Worm (Caenorhabditis elegans) whole organism, L2 larva: ENCODE data around the gene fbxb-105.

ENCODE experiments used
- C34F6.9 ChIP-seq: fragments of 150-350 bp; optimal IDR thresholded peaks from 2 replicates; lab custom pipeline; 2014; ENCODE audit warnings: missing biosample characterization, missing genetic modification characterization
- R02D3.7 ChIP-seq: fragments of 150-350 bp; optimal IDR thresholded peaks from 2 replicates; lab custom pipeline; 2014; ENCODE audit warnings: missing biosample characterization, missing genetic modification characterization
- Y55F3AM.14 ChIP-seq: fragments of 200-800 bp; sonication (Bioruptor generic); optimal IDR thresholded peaks from 2 replicates; lab custom pipeline; 2018; ENCODE audit warnings: mild to moderate bottlenecking, missing genetic modification characterization, missing compliant biosample characterization
- ZK546.5 ChIP-seq: sonication (generic microtip); optimal IDR thresholded peaks from 2 replicates; lab custom pipeline; 2017; ENCODE audit warnings: missing biosample characterization, missing genetic modification characterization
- alr-1 ChIP-seq: fragments of 150-350 bp; optimal IDR thresholded peaks from 2 replicates; lab custom pipeline; 2014; ENCODE audit warnings: missing biosample characterization, missing genetic modification characterization
- ama-1 ChIP-seq: fragments of 150-350 bp; optimal IDR thresholded peaks from 2 replicates; lab custom pipeline; 2018; ENCODE audit warnings: inconsistent platforms
- ceh-16 ChIP-seq: fragments of 150-350 bp; optimal IDR thresholded peaks from 2 replicates; lab custom pipeline; 2014; ENCODE audit warnings: missing biosample characterization, missing genetic modification characterization
- ceh-82 ChIP-seq: fragments of 150-350 bp; optimal IDR thresholded peaks from 2 replicates; lab custom pipeline; 2014; ENCODE audit warnings: missing biosample characterization, missing genetic modification characterization
- crh-2 ChIP-seq: sonication (generic microtip); optimal IDR thresholded peaks from 2 replicates; lab custom pipeline; 2017; ENCODE audit warnings: missing biosample characterization, missing genetic modification characterization
- elt-3 ChIP-seq: sonication (generic microtip); optimal IDR thresholded peaks from 2 replicates; lab custom pipeline; 2017; ENCODE audit warnings: missing biosample characterization, missing genetic modification characterization
- fos-1 ChIP-seq: fragments of 150-350 bp; optimal IDR thresholded peaks from 2 replicates; lab custom pipeline; 2014; ENCODE audit warnings: missing biosample characterization, missing genetic modification characterization
- lin-11 ChIP-seq: fragments of 150-350 bp; sonication (generic microtip); optimal IDR thresholded peaks from 2 replicates; lab custom pipeline; 2014; ENCODE audit warnings: missing biosample characterization, missing genetic modification characterization, inconsistent platforms, mixed read lengths
- lin-13 ChIP-seq: fragments of 150-350 bp; optimal IDR thresholded peaks from 2 replicates; lab custom pipeline; 2014; ENCODE audit warnings: missing biosample characterization, missing genetic modification reagents, missing genetic modification characterization
- lin-39 ChIP-seq: fragments of 150-350 bp; optimal IDR thresholded peaks from 2 replicates; lab custom pipeline; 2014; ENCODE audit warnings: missing biosample characterization, missing genetic modification reagents, missing genetic modification characterization
- mbf-1 ChIP-seq: sonication (generic microtip); optimal IDR thresholded peaks from 2 replicates; lab custom pipeline; 2017; ENCODE audit warnings: missing biosample characterization, missing genetic modification characterization
- nhr-10 ChIP-seq: sonication (generic microtip); optimal IDR thresholded peaks from 2 replicates; lab custom pipeline; 2017; ENCODE audit warnings: missing biosample characterization, missing genetic modification characterization
- nhr-11 ChIP-seq: fragments of 150-350 bp; optimal IDR thresholded peaks from 2 replicates; lab custom pipeline; 2014; ENCODE audit warnings: missing biosample characterization, missing genetic modification characterization
- nhr-12 ChIP-seq: fragments of 150-350 bp; optimal IDR thresholded peaks from 2 replicates; lab custom pipeline; 2014; ENCODE audit warnings: missing biosample characterization, missing genetic modification characterization
- nhr-23 ChIP-seq: fragments of 150-350 bp; optimal IDR thresholded peaks from 2 replicates; lab custom pipeline; 2014; ENCODE audit warnings: missing biosample characterization, missing genetic modification reagents, missing genetic modification characterization
- nhr-25 ChIP-seq: fragments of 150-350 bp; sonication (generic microtip); optimal IDR thresholded peaks from 3 replicates; lab custom pipeline; 2014; ENCODE audit warnings: missing biosample characterization, missing genetic modification characterization
- nhr-6 ChIP-seq: fragments of 150-350 bp; optimal IDR thresholded peaks from 2 replicates; lab custom pipeline; 2014; ENCODE audit warnings: missing biosample characterization, missing genetic modification characterization
- peb-1 ChIP-seq: fragments of 150-350 bp; optimal IDR thresholded peaks from 2 replicates; lab custom pipeline; 2014; ENCODE audit warnings: missing biosample characterization, missing genetic modification characterization
- sem-4 ChIP-seq: fragments of 150-350 bp; optimal IDR thresholded peaks from 2 replicates; lab custom pipeline; 2014; ENCODE audit warnings: missing biosample characterization, missing genetic modification reagents, missing genetic modification characterization
- skn-1 ChIP-seq: sonication (generic microtip); optimal IDR thresholded peaks from 2 replicates; lab custom pipeline; 2017; ENCODE audit warnings: missing biosample characterization, missing genetic modification characterization
- snpc-4 ChIP-seq: fragments of 150-350 bp; optimal IDR thresholded peaks from 2 replicates; lab custom pipeline; 2014; ENCODE audit warnings: missing biosample characterization, missing genetic modification characterization
- unc-55 ChIP-seq: fragments of 150-350 bp; sonication (generic microtip); optimal IDR thresholded peaks from 3 replicates; lab custom pipeline; 2014; ENCODE audit warnings: missing biosample characterization, missing genetic modification reagents, missing genetic modification characterization
- ztf-1 ChIP-seq: fragments of 200-800 bp; sonication (Bioruptor generic); conservative IDR thresholded peaks from 2 replicates; pipeline ENCODE4 v1.3.6; 2022; ENCODE audit warnings: missing genetic modification characterization, missing compliant biosample characterization
- ztf-11 ChIP-seq: sonication (generic microtip); optimal IDR thresholded peaks from 2 replicates; lab custom pipeline; 2017; ENCODE audit warnings: missing biosample characterization, missing genetic modification characterization
- ztf-4 ChIP-seq: fragments of 150-350 bp; optimal IDR thresholded peaks from 2 replicates; lab custom pipeline; 2014; ENCODE audit warnings: missing biosample characterization, missing genetic modification characterization

Gene fbxb-105

DNA sequence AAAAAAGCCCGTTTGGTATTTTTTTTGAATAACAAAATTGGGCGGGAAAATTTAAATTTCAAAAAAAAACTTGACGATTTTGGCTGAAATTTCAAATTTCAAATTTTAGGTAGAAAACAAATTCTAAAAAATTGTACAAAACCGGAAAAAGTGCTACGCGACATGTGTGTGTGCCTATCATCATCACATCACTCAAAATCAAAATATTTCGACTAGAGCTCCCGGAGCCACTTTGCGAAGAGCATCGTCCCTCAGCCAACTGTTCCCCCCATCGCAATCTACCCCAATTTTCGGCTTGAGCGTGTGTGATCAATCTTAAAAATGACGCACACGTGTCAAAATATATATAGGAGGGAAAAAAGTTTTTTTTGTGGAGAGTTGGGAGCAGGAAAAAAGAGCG lies 43.9 kb downstream of the fbxb-105 start:
- TF ChIP-seq C34F6.9 (peak; percentile 1), ztf-4 (tag; lab: Kevin White, UChicago) (no peak)

DNA sequence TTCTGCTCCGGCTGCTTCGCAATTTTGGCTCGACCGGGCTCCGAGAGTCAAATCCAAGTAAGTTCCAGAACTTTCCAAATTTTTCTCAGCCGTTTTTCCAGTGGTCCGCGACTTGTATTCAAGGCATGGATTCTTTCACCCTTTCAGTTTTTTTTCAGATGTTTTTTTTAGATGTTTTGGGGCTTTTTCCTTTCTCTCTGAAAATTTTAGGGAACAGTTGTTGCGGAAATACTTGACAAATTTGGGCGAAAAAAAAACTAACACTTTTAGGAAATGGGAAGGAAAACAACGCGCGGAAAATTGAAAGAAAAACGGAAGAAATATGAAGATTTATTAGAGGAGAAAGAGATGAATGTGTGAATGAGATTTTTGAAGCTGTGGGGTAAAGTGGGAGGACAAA lies 45.1 kb downstream of the fbxb-105 start, which contains the start of the genes T05A8.11 and nep-2:
Gene T05A8.11 (minus strand): TSS at position 101 of the 400 bp plus-strand sequence.
Gene nep-2 (minus strand): TSS at position 192 of the 400 bp plus-strand sequence.
- TF ChIP-seq unc-55 (GFP tag; lab: Kevin White, UChicago) = no peak
- no peak for TF ChIP-seq ceh-82
- TF ChIP-seq ztf-11 (tag; lab: Kevin White, UChicago) = no peak
- no peak for TF ChIP-seq peb-1 (tag; lab: Kevin White, UChicago)
- TF ChIP-seq R02D3.7 (tag; lab: Kevin White, UChicago) = no peak
- TF ChIP-seq snpc-4 (tag; lab: Kevin White, UChicago) = no peak
- TF ChIP-seq ceh-16 (tag; lab: Kevin White, UChicago) = no peak
- no peak for TF ChIP-seq fos-1 (tag; lab: Kevin White, UChicago)
- TF ChIP-seq ZK546.5 = no peak
- no peak for TF ChIP-seq crh-2 (tag; lab: Kevin White, UChicago)
- no peak for TF ChIP-seq nhr-25 (tag; lab: Kevin White, UChicago)
- TF ChIP-seq, all 48 proteins: peak for 0

DNA sequence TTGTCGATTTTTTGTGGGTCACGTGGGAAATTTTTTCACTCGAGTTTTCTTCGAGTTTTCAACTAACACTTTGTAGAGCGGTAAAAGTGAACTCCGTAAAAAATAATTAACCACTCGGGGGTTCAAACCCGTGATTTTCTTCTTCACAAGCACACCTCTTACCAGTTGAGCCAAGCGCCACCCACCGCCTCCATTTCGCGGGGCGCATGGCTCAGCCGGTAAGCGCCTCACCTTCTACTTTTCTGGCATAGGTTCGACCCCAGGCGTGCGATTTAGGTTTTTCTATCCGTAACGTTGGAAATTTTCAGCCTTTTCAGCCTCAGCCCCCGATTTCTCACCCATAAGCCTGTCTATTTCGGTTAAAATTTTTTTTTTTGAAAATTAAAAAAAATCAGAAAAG lies 48.7 kb downstream of the fbxb-105 start:
- TF ChIP-seq ztf-1 (GFP tag; lab: Robert Waterston, UW) = no peak
- no peak for TF ChIP-seq Y55F3AM.14
- no peak for TF ChIP-seq ceh-82
- no peak for TF ChIP-seq lin-11 (tag; lab: Kevin White, UChicago)
- TF ChIP-seq elt-3 (tag; lab: Kevin White, UChicago) = no peak
- TF ChIP-seq mbf-1 = no peak
- TF ChIP-seq nhr-11 (tag; lab: Kevin White, UChicago) = no peak
- no peak for TF ChIP-seq ama-1 (lab: Kevin White, UChicago)
- no peak for TF ChIP-seq ztf-11 (tag; lab: Kevin White, UChicago)
- TF ChIP-seq nhr-12 (tag; lab: Kevin White, UChicago) = no peak
- TF ChIP-seq nhr-6 (tag; lab: Kevin White, UChicago) = no peak
- TF ChIP-seq lin-13 = no peak
- TF ChIP-seq sem-4 (tag; lab: Kevin White, UChicago) = no peak
- no peak for TF ChIP-seq alr-1
- no peak for TF ChIP-seq lin-39
- TF ChIP-seq nhr-10 (tag; lab: Kevin White, UChicago) = no peak
- no peak for TF ChIP-seq peb-1 (tag; lab: Kevin White, UChicago)
- no peak for TF ChIP-seq nhr-23 (tag; lab: Kevin White, UChicago)
- TF ChIP-seq skn-1 = no peak
